Worm (Caenorhabditis elegans): ENCODE measurements around the gene let-754.

DNA sequence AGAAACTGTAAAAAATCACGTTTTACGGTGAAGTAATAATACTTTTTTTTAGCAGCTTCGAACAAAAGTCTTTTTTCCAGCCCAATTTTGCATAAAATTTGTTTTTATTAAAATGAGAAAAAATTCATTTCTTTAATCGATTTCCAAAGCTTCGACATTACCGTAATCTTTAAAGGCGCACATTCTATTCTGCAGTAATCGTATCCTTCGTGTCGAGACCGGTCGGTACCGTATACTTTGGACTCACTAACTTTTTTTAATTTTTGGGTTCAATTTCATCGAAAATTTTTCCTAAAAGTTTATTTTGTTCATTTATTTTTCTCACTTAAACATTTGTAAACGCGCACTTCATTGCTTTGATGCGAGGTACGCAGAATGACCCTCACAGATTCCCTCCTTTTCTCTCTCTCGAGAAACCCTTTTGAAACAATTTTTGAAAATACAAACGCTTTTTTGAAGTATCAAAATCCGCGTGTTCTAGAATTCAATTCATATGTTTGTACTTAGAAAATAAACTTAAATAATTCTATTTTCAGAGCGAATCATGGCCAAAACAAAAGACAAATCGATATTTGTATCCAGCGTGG is 33.6 kb upstream of the let-754 start, which contains the start of gene hrpk-2:
- TF ChIP-seq unc-39 (tag; optimal IDR thresholded peaks at IDR 0.05), result no peak
- no peak for TF ChIP-seq aly-2 (tag; optimal IDR thresholded peaks at IDR 0.05)
- TF ChIP-seq nhr-76 (tag; optimal IDR thresholded peaks at IDR 0.05), result no peak
- TF ChIP-seq skn-1 (tag; optimal IDR thresholded peaks at IDR 0.05), result no peak
- no peak for TF ChIP-seq unc-62 (GFP tag; optimal IDR thresholded peaks at IDR 0.05)
- TF ChIP-seq nhr-237 (tag; optimal IDR thresholded peaks at IDR 0.05), result no peak
- no peak for TF ChIP-seq fkh-10 (GFP tag; optimal IDR thresholded peaks at IDR 0.05)
- no peak for TF ChIP-seq pha-4 (tag; optimal IDR thresholded peaks at IDR 0.05)
- no peak for TF ChIP-seq hmg-11 (tag; optimal IDR thresholded peaks at IDR 0.05)

All from whole organism, L3 larva.